Fruit fly (Drosophila melanogaster) whole organism, embryonic: ENCODE measurements around the gene CG7551.

Experiments used
- Abd-B ChIP-seq: fragments of 200-800 bp; sonication (Bioruptor generic); optimal IDR thresholded peaks from 2 replicates; lab custom pipeline; 2018; ENCODE audit warnings: missing biosample characterization, mild to moderate bottlenecking, missing genetic modification characterization, moderate library complexity
- CG10209 ChIP-seq: fragments of 200-800 bp; sonication (Bioruptor generic); optimal IDR thresholded peaks from 3 replicates; lab custom pipeline; 2017; ENCODE audit warnings: missing biosample characterization, mild to moderate bottlenecking, missing genetic modification characterization, missing genetic modification reagents
- CG1024 ChIP-seq: fragments of 200-800 bp; sonication (Bioruptor generic); IDR thresholded peaks from 2 replicates; pipeline ENCODE4 v1.3.6; 2022; ENCODE audit warnings: missing biosample characterization, missing genetic modification characterization
- CG10274 ChIP-seq: fragments of 200-800 bp; sonication (Bioruptor generic); optimal IDR thresholded peaks from 3 replicates; lab custom pipeline; 2017; ENCODE audit warnings: missing biosample characterization, mild to moderate bottlenecking, missing genetic modification characterization
- CG10565 ChIP-seq: fragments of 200-800 bp; sonication (Bioruptor generic); optimal IDR thresholded peaks from 3 replicates; lab custom pipeline; 2016; ENCODE audit warnings: missing biosample characterization, mild to moderate bottlenecking, missing genetic modification characterization
- CG10654 ChIP-seq: fragments of 200-800 bp; sonication (Bioruptor generic); optimal IDR thresholded peaks from 2 replicates; lab custom pipeline; 2016; ENCODE audit warnings: missing biosample characterization, missing genetic modification characterization
- CG11093 ChIP-seq: fragments of 200-800 bp; sonication (Bioruptor generic); IDR thresholded peaks from 3 replicates; pipeline ENCODE4 v1.3.6; 2022; ENCODE audit warnings: missing biosample characterization, missing genetic modification characterization
- CG11398 ChIP-seq: fragments of 200-800 bp; sonication (Bioruptor generic); optimal IDR thresholded peaks from 2 replicates; lab custom pipeline; 2016; ENCODE audit warnings: missing biosample characterization, missing genetic modification characterization
- CG11504 ChIP-seq: fragments of 200-800 bp; sonication (Bioruptor generic); optimal IDR thresholded peaks from 3 replicates; lab custom pipeline; 2019; ENCODE audit warnings: missing biosample characterization, mild to moderate bottlenecking, missing genetic modification characterization, moderate library complexity
- CG12219 ChIP-seq: fragments of 200-800 bp; sonication (Bioruptor generic); optimal IDR thresholded peaks from 3 replicates; lab custom pipeline; 2018; ENCODE audit warnings: missing biosample characterization, mild to moderate bottlenecking, missing genetic modification characterization
- CG12391 ChIP-seq: fragments of 200-800 bp; sonication (Bioruptor generic); optimal IDR thresholded peaks from 3 replicates; lab custom pipeline; 2018; ENCODE audit warnings: missing biosample characterization, mild to moderate bottlenecking, missing genetic modification characterization, moderate library complexity
- CG13775 ChIP-seq: fragments of 200-800 bp; sonication (Bioruptor generic); optimal IDR thresholded peaks from 3 replicates; lab custom pipeline; 2017; ENCODE audit warnings: missing biosample characterization, mild to moderate bottlenecking, missing genetic modification characterization
- CG14667 ChIP-seq: fragments of 200-800 bp; sonication (Bioruptor generic); IDR thresholded peaks from 2 replicates; pipeline ENCODE4 v1.3.6; 2022; ENCODE audit warnings: missing biosample characterization, missing genetic modification characterization
- CG15011 ChIP-seq: fragments of 200-800 bp; sonication (Bioruptor generic); optimal IDR thresholded peaks from 3 replicates; lab custom pipeline; 2018; ENCODE audit warnings: missing biosample characterization, mild to moderate bottlenecking, missing genetic modification characterization
- CG17612 ChIP-seq: fragments of 200-800 bp; sonication (Bioruptor generic); IDR thresholded peaks from 2 replicates; pipeline ENCODE4 v1.3.6; 2022; ENCODE audit warnings: missing biosample characterization, missing genetic modification characterization
- CG2129 ChIP-seq: fragments of 200-800 bp; sonication (Bioruptor generic); IDR thresholded peaks from 2 replicates; pipeline ENCODE4 v1.3.6; 2022; ENCODE audit warnings: missing biosample characterization, missing genetic modification characterization; ENCODE audit not compliant: partially characterized antibody
- CG34422 ChIP-seq: fragments of 200-800 bp; sonication (Bioruptor generic); IDR thresholded peaks from 3 replicates; pipeline ENCODE4 v1.3.6; 2022; ENCODE audit warnings: missing biosample characterization, missing genetic modification characterization
- CG6175 ChIP-seq: fragments of 200-800 bp; sonication (Bioruptor generic); IDR thresholded peaks from 3 replicates; pipeline ENCODE4 v1.3.6; 2022; ENCODE audit warnings: missing biosample characterization, missing genetic modification characterization
- CG7786 ChIP-seq: fragments of 200-800 bp; sonication (Bioruptor generic); optimal IDR thresholded peaks from 2 replicates; lab custom pipeline; 2016; ENCODE audit warnings: missing biosample characterization, missing genetic modification characterization
- CG8388 ChIP-seq: fragments of 200-800 bp; sonication (Bioruptor generic); optimal IDR thresholded peaks from 2 replicates; lab custom pipeline; 2019; ENCODE audit warnings: missing biosample characterization, mild to moderate bottlenecking, missing genetic modification characterization, moderate library complexity
- CG8944 ChIP-seq: fragments of 200-800 bp; sonication (Bioruptor generic); optimal IDR thresholded peaks from 3 replicates; lab custom pipeline; 2016; ENCODE audit warnings: missing biosample characterization, missing genetic modification characterization
- Chrac-16 ChIP-seq: fragments of 200-800 bp; sonication (Bioruptor generic); optimal IDR thresholded peaks from 3 replicates; lab custom pipeline; 2016; ENCODE audit warnings: missing biosample characterization, missing genetic modification characterization
- D19B ChIP-seq: fragments of 200-800 bp; sonication (Bioruptor generic); optimal IDR thresholded peaks from 2 replicates; lab custom pipeline; 2017; ENCODE audit warnings: missing biosample characterization, mild to moderate bottlenecking, missing genetic modification characterization
- Dbx ChIP-seq: fragments of 200-800 bp; sonication (Bioruptor generic); IDR thresholded peaks from 3 replicates; pipeline ENCODE4 v1.3.6; 2022; ENCODE audit warnings: missing biosample characterization, missing genetic modification characterization
- HLH4C ChIP-seq: fragments of 200-800 bp; sonication (Bioruptor generic); IDR thresholded peaks from 3 replicates; pipeline ENCODE4 v1.3.6; 2022; ENCODE audit warnings: missing biosample characterization, missing genetic modification characterization; ENCODE audit not compliant: partially characterized antibody
- Jarid2 ChIP-seq: fragments of 200-800 bp; sonication (Bioruptor generic); optimal IDR thresholded peaks from 3 replicates; lab custom pipeline; 2017; ENCODE audit warnings: mild to moderate bottlenecking, missing biosample characterization, missing genetic modification reagents, missing genetic modification characterization
- MTF-1 ChIP-seq: fragments of 200-800 bp; sonication (Bioruptor generic); optimal IDR thresholded peaks from 2 replicates; lab custom pipeline; 2018; ENCODE audit warnings: missing biosample characterization, mild to moderate bottlenecking, missing genetic modification characterization, borderline replicate concordance
- NC2α ChIP-seq: fragments of 200-800 bp; sonication (Bioruptor generic); optimal IDR thresholded peaks from 2 replicates; lab custom pipeline; 2016; ENCODE audit warnings: missing biosample characterization, missing genetic modification characterization
- Neu2 ChIP-seq: fragments of 200-800 bp; sonication (Bioruptor generic); optimal IDR thresholded peaks from 3 replicates; lab custom pipeline; 2016; ENCODE audit warnings: missing biosample characterization, missing genetic modification characterization, borderline replicate concordance
- Rx ChIP-seq: fragments of 200-800 bp; sonication (Bioruptor generic); IDR thresholded peaks from 2 replicates; pipeline ENCODE4 v1.3.6; 2022; ENCODE audit warnings: missing biosample characterization, missing genetic modification characterization
- Scr ChIP-seq: fragments of 200-800 bp; sonication (Bioruptor generic); IDR thresholded peaks from 2 replicates; pipeline ENCODE4 v1.3.6; 2022; ENCODE audit warnings: missing biosample characterization, missing genetic modification characterization; ENCODE audit not compliant: partially characterized antibody
- Side ChIP-seq: fragments of 200-800 bp; sonication (Bioruptor generic); optimal IDR thresholded peaks from 2 replicates; lab custom pipeline; 2016; ENCODE audit warnings: missing biosample characterization, missing genetic modification characterization
- Sox102F ChIP-seq: fragments of 200-800 bp; sonication (Bioruptor generic); optimal IDR thresholded peaks from 2 replicates; lab custom pipeline; 2018; ENCODE audit warnings: missing biosample characterization, mild to moderate bottlenecking, missing genetic modification characterization, moderate library complexity
- Stat92E ChIP-seq, 3 experiments: fragments of >200 bp in 2 of 3; fragments of 200-800 bp in 1 of 3; sonication (Bioruptor generic) in 1 of 3; optimal IDR thresholded peaks; 2 replicates each; lab custom pipeline; 2017 to 2019; ENCODE audit warnings: missing biosample characterization in 3 of 3, missing genetic modification characterization in 3 of 3, mild to moderate bottlenecking in 1 of 3, moderate library complexity in 1 of 3
- Trl ChIP-seq, 3 experiments: fragments of >200 bp in 2 of 3; fragments of 200-800 bp in 1 of 3; sonication (Bioruptor generic) in 1 of 3; optimal IDR thresholded peaks; 2 replicates in 1 of 3; 3 replicates in 2 of 3; lab custom pipeline; 2016 to 2017; ENCODE audit warnings: missing biosample characterization in 1 of 3, missing genetic modification characterization in 1 of 3
- ash1 ChIP-seq: fragments of 200-800 bp; sonication (Bioruptor generic); optimal IDR thresholded peaks from 2 replicates; lab custom pipeline; 2018; ENCODE audit warnings: missing biosample characterization, mild to moderate bottlenecking, missing genetic modification characterization
- bbx ChIP-seq: fragments of 200-800 bp; sonication (Bioruptor generic); IDR thresholded peaks from 2 replicates; pipeline ENCODE4 v1.3.6; 2022; ENCODE audit warnings: missing biosample characterization, missing genetic modification characterization; ENCODE audit not compliant: partially characterized antibody
- cato ChIP-seq: fragments of 200-800 bp; sonication (Bioruptor generic); optimal IDR thresholded peaks from 2 replicates; lab custom pipeline; 2016; ENCODE audit warnings: missing biosample characterization, missing genetic modification characterization, borderline replicate concordance
- disco-r ChIP-seq: fragments of 200-800 bp; sonication (Bioruptor generic); optimal IDR thresholded peaks from 2 replicates; lab custom pipeline; 2016; ENCODE audit warnings: missing biosample characterization, missing genetic modification characterization
- h ChIP-seq: fragments of >200 bp; optimal IDR thresholded peaks from 2 replicates; lab custom pipeline; 2017
- jing ChIP-seq: fragments of 200-800 bp; sonication (Bioruptor generic); optimal IDR thresholded peaks from 2 replicates; lab custom pipeline; 2018; ENCODE audit warnings: missing biosample characterization, mild to moderate bottlenecking, missing genetic modification characterization
- nerfin-1 ChIP-seq: fragments of 200-800 bp; sonication (Bioruptor generic); optimal IDR thresholded peaks from 3 replicates; lab custom pipeline; 2019; ENCODE audit warnings: missing biosample characterization, mild to moderate bottlenecking, missing genetic modification characterization, moderate library complexity
- oc ChIP-seq: fragments of 200-800 bp; sonication (Bioruptor generic); optimal IDR thresholded peaks from 2 replicates; lab custom pipeline; 2018; ENCODE audit warnings: missing biosample characterization, mild to moderate bottlenecking, missing genetic modification characterization, moderate library complexity
- p53 ChIP-seq: fragments of 200-800 bp; sonication (Bioruptor generic); optimal IDR thresholded peaks from 2 replicates; lab custom pipeline; 2016; ENCODE audit warnings: missing biosample characterization, missing genetic modification characterization
- pum ChIP-seq: fragments of 200-800 bp; sonication (Bioruptor generic); optimal IDR thresholded peaks from 2 replicates; lab custom pipeline; 2016; ENCODE audit warnings: missing biosample characterization, missing genetic modification characterization
- rib ChIP-seq: fragments of 200-800 bp; sonication (Bioruptor generic); IDR thresholded peaks from 2 replicates; pipeline ENCODE4 v1.3.6; 2022; ENCODE audit warnings: missing biosample characterization, missing genetic modification characterization
- shn ChIP-seq: fragments of 200-800 bp; sonication (Bioruptor generic); optimal IDR thresholded peaks from 3 replicates; lab custom pipeline; 2016; ENCODE audit warnings: missing biosample characterization, missing genetic modification characterization
- trh ChIP-seq: fragments of 200-800 bp; sonication (Bioruptor generic); optimal IDR thresholded peaks from 2 replicates; lab custom pipeline; 2016; ENCODE audit warnings: missing biosample characterization, missing genetic modification characterization
- z ChIP-seq: fragments of 200-800 bp; sonication (Bioruptor generic); IDR thresholded peaks from 3 replicates; pipeline ENCODE4 v1.3.6; 2022; ENCODE audit warnings: missing biosample characterization, missing genetic modification characterization

The CG7551 gene

DNA sequence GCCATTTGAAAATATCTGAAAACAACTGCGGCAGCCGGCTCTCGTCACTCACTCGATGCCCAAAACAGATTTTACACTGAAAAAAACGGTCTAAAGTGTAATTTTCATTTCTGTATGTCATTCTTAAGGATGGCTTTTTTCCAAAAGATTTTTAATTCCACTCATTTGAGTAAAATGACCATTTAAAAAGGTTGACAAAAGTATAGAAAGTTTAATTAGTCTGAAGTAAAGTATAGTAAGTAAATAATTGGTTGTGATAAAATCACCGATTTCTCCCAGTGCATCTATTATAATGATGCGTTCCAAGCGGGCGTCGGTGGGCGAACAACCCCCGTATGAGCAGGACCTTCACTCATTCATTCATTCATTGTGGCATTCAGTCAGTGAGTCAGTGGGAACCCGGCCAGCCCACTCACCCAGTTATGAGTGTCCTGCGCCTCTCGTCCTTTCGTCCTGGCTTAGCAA lies 35.9 kb upstream of the CG7551 start (continued):
- no peak for TF ChIP-seq Trl (optimal IDR thresholded peaks at IDR 0.05; lab: Kevin White, UChicago)
- peak; percentile 39 for TF ChIP-seq Trl (GFP tag; optimal IDR thresholded peaks at IDR 0.05; lab: Kevin White, UChicago)
- peak; percentile 52; the same call in 1 of the 2 replicates for TF ChIP-seq CG14667 (GFP tag; lab: Robert Waterston, UW)
- peak; percentile 45 for TF ChIP-seq Abd-B (GFP tag; lab: Kevin White, UChicago)
- no peak for TF ChIP-seq Stat92E (GFP tag; optimal IDR thresholded peaks at IDR 0.05; lab: Kevin White, UChicago)
- peak; percentile 83 for TF ChIP-seq CG11093 (GFP tag; lab: Robert Waterston, UW)
- peak; percentile 67 for TF ChIP-seq Rx
- peak; percentile 62 for TF ChIP-seq CG7786 (GFP tag; lab: Kevin White, UChicago)
- TF ChIP-seq cato, result no peak
- TF ChIP-seq CG1024, result peak; percentile 79
- peak; percentile 65 for TF ChIP-seq CG10209 (GFP tag; lab: Kevin White, UChicago)
- TF ChIP-seq MTF-1 (GFP tag; lab: Kevin White, UChicago), result no peak
- peak; percentile 87 for TF ChIP-seq CG8388 (GFP tag; lab: Kevin White, UChicago)
- TF ChIP-seq Scr, result no peak
- TF ChIP-seq Neu2, result peak; percentile 15
- TF ChIP-seq bbx (GFP tag; lab: Robert Waterston, UW), result no peak
- peak; percentile 54 for TF ChIP-seq CG12219 (GFP tag; lab: Kevin White, UChicago)
- TF ChIP-seq CG10274, result no peak
- peak; percentile 75 for TF ChIP-seq CG13775 (GFP tag; lab: Kevin White, UChicago)
- peak; percentile 67 for TF ChIP-seq CG10654
- peak; percentile 77 for TF ChIP-seq CG34422
- TF ChIP-seq D19B, result no peak
- TF ChIP-seq disco-r (GFP tag; lab: Kevin White, UChicago), result peak; percentile 30
- TF ChIP-seq pum (GFP tag; lab: Kevin White, UChicago), result peak; percentile 63
- peak; percentile 78 for TF ChIP-seq CG12391 (tag; lab: Kevin White, UChicago)
- peak; percentile 29 for TF ChIP-seq NC2α (GFP tag; lab: Kevin White, UChicago)
- peak; percentile 19 for TF ChIP-seq CG11398 (GFP tag; lab: Kevin White, UChicago)
- peak; percentile 55 for TF ChIP-seq Chrac-16 (GFP tag; lab: Kevin White, UChicago)
- TF ChIP-seq CG2129, result no peak
- peak; percentile 82; the same call in 2 of the 3 replicates for TF ChIP-seq z
- TF ChIP-seq ash1 (GFP tag; lab: Kevin White, UChicago), result no peak
- no peak for TF ChIP-seq rib (GFP tag; lab: Robert Waterston, UW)
- TF ChIP-seq CG11504 (tag; lab: Kevin White, UChicago), result peak; percentile 83
- TF ChIP-seq jing (GFP tag; lab: Kevin White, UChicago), result peak; percentile 15
- peak; percentile 26; the same call in 1 of the 2 replicates for TF ChIP-seq CG17612
- peak; percentile 49 for TF ChIP-seq trh (GFP tag; lab: Kevin White, UChicago)
- peak; percentile 35 for TF ChIP-seq shn
- peak; percentile 69 for TF ChIP-seq Side (GFP tag; lab: Kevin White, UChicago)
- TF ChIP-seq p53, result no peak
- TF ChIP-seq CG10565 (GFP tag; lab: Kevin White, UChicago), result peak; percentile 8
- peak; percentile 66 for TF ChIP-seq nerfin-1 (tag; lab: Kevin White, UChicago)
- TF ChIP-seq CG15011 (GFP tag; lab: Kevin White, UChicago), result peak; percentile 60
- 0 out of 3 replicates have a peak, but pooled peaks have one; percentile 29 for TF ChIP-seq CG6175 (GFP tag; lab: Robert Waterston, UW)
- TF ChIP-seq HLH4C (GFP tag; lab: Robert Waterston, UW), result no peak
- no peak for TF ChIP-seq Jarid2
- no peak for TF ChIP-seq oc (tag; lab: Kevin White, UChicago)
- no peak for TF ChIP-seq h (lab: Kevin White, UChicago)
- TF ChIP-seq Dbx (GFP tag; lab: Robert Waterston, UW), result 0 out of 3 replicates have a peak, but pooled peaks have one; percentile 24
- TF ChIP-seq CG8944 (GFP tag; lab: Kevin White, UChicago), result peak; percentile 31
- TF ChIP-seq Sox102F (GFP tag; lab: Kevin White, UChicago), result peak; percentile 66
